Fruit fly (Drosophila melanogaster) whole organism, embryonic: ENCODE measurements around the gene Acf.

Source experiments
- Adf1 ChIP-seq: fragments of 200-800 bp; sonication (Bioruptor generic); IDR thresholded peaks from 2 replicates; pipeline ENCODE4 v1.3.6; 2022; ENCODE audit warnings: missing biosample characterization, missing genetic modification characterization
- Atf6 ChIP-seq: fragments of 200-800 bp; sonication (Bioruptor generic); IDR thresholded peaks from 2 replicates; pipeline ENCODE4 v1.3.6; 2022; ENCODE audit warnings: missing biosample characterization, missing genetic modification characterization
- BEAF-32 ChIP-seq: fragments of 200-800 bp; sonication (Bioruptor generic); optimal IDR thresholded peaks from 3 replicates; lab custom pipeline; 2017; ENCODE audit warnings: missing biosample characterization, missing genetic modification characterization, mild to moderate bottlenecking, moderate library complexity, missing genetic modification reagents
- CG10959 ChIP-seq: fragments of 200-800 bp; sonication (Bioruptor generic); IDR thresholded peaks from 2 replicates; pipeline ENCODE4 v1.3.6; 2022; ENCODE audit warnings: missing biosample characterization, missing genetic modification characterization
- CG11456 ChIP-seq: fragments of 200-800 bp; sonication (Bioruptor generic); IDR thresholded peaks from 3 replicates; pipeline ENCODE4 v1.3.6; 2022; ENCODE audit warnings: missing biosample characterization, missing genetic modification characterization
- CG11695 ChIP-seq: fragments of 200-800 bp; sonication (Bioruptor generic); IDR thresholded peaks from 3 replicates; pipeline ENCODE4 v1.3.6; 2022; ENCODE audit warnings: missing biosample characterization, missing genetic modification characterization
- CG16815 ChIP-seq: fragments of 200-800 bp; sonication (Bioruptor generic); optimal IDR thresholded peaks from 3 replicates; lab custom pipeline; 2017; ENCODE audit warnings: missing biosample characterization, mild to moderate bottlenecking, missing genetic modification characterization
- CG17186 ChIP-seq: fragments of 200-800 bp; sonication (Bioruptor generic); optimal IDR thresholded peaks from 3 replicates; lab custom pipeline; 2017; ENCODE audit warnings: missing biosample characterization, missing genetic modification reagents, missing genetic modification characterization
- CG2889 ChIP-seq: fragments of 200-800 bp; sonication (Bioruptor generic); IDR thresholded peaks from 3 replicates; pipeline ENCODE4 v1.3.6; 2022; ENCODE audit warnings: missing biosample characterization, missing genetic modification characterization
- CG3065 ChIP-seq: fragments of 200-800 bp; sonication (Bioruptor generic); optimal IDR thresholded peaks from 2 replicates; lab custom pipeline; 2016; ENCODE audit warnings: missing biosample characterization, missing genetic modification characterization
- CG3163 ChIP-seq: fragments of 200-800 bp; sonication (Bioruptor generic); optimal IDR thresholded peaks from 3 replicates; lab custom pipeline; 2016; ENCODE audit warnings: missing biosample characterization, missing genetic modification characterization
- CG34376 ChIP-seq: fragments of 200-800 bp; sonication (Bioruptor generic); optimal IDR thresholded peaks from 2 replicates; lab custom pipeline; 2018; ENCODE audit warnings: missing biosample characterization, mild to moderate bottlenecking, missing genetic modification characterization
- CG4404 ChIP-seq: fragments of 200-800 bp; sonication (Bioruptor generic); IDR thresholded peaks from 2 replicates; pipeline ENCODE4 v1.3.6; 2022; ENCODE audit warnings: missing biosample characterization, missing genetic modification characterization
- CG4730 ChIP-seq: fragments of 200-800 bp; sonication (Bioruptor generic); IDR thresholded peaks from 2 replicates; pipeline ENCODE4 v1.3.6; 2022; ENCODE audit warnings: missing biosample characterization, missing genetic modification characterization
- CG7928 ChIP-seq: fragments of 200-800 bp; sonication (Bioruptor generic); optimal IDR thresholded peaks from 2 replicates; lab custom pipeline; 2017; ENCODE audit warnings: missing biosample characterization, mild to moderate bottlenecking, missing genetic modification characterization
- CG8281 ChIP-seq: fragments of 200-800 bp; sonication (Bioruptor generic); optimal IDR thresholded peaks from 2 replicates; lab custom pipeline; 2018; ENCODE audit warnings: missing biosample characterization, mild to moderate bottlenecking, missing genetic modification characterization, moderate library complexity
- CG8290 ChIP-seq, 3 experiments: fragments of 200-800 bp; sonication (Bioruptor generic); optimal IDR thresholded peaks; 2 replicates each; lab custom pipeline; 2016 to 2019; ENCODE audit warnings: missing biosample characterization in 3 of 3, missing genetic modification characterization in 3 of 3, mild to moderate bottlenecking in 2 of 3, moderate library complexity in 1 of 3
- CHES-1-like ChIP-seq: fragments of 200-800 bp; sonication (Bioruptor generic); optimal IDR thresholded peaks from 2 replicates; lab custom pipeline; 2016; ENCODE audit warnings: missing biosample characterization, missing genetic modification characterization
- CoRest ChIP-seq: fragments of 200-800 bp; sonication (Bioruptor generic); optimal IDR thresholded peaks from 3 replicates; lab custom pipeline; 2018; ENCODE audit warnings: missing biosample characterization, mild to moderate bottlenecking, missing genetic modification characterization, moderate library complexity
- D19B ChIP-seq: fragments of 200-800 bp; sonication (Bioruptor generic); optimal IDR thresholded peaks from 2 replicates; lab custom pipeline; 2017; ENCODE audit warnings: missing biosample characterization, mild to moderate bottlenecking, missing genetic modification characterization
- Dip2 ChIP-seq: fragments of 200-800 bp; sonication (Bioruptor generic); IDR thresholded peaks from 2 replicates; pipeline ENCODE4 v1.3.6; 2022; ENCODE audit warnings: missing biosample characterization, missing genetic modification characterization
- Dp ChIP-seq: fragments of 200-800 bp; sonication (Bioruptor generic); optimal IDR thresholded peaks from 2 replicates; lab custom pipeline; 2018; ENCODE audit warnings: missing biosample characterization, mild to moderate bottlenecking, missing genetic modification characterization, moderate library complexity
- Kr ChIP-seq: fragments of 200-800 bp; sonication (Bioruptor generic); optimal IDR thresholded peaks from 2 replicates; lab custom pipeline; 2017; ENCODE audit warnings: missing biosample characterization, mild to moderate bottlenecking, missing genetic modification characterization
- MESR4 ChIP-seq: fragments of 200-800 bp; sonication (Bioruptor generic); optimal IDR thresholded peaks from 2 replicates; lab custom pipeline; 2018; ENCODE audit warnings: missing biosample characterization, mild to moderate bottlenecking, missing genetic modification characterization, moderate library complexity
- Mrtf ChIP-seq: fragments of 200-800 bp; sonication (Bioruptor generic); IDR thresholded peaks from 3 replicates; pipeline ENCODE4 v1.3.6; 2022; ENCODE audit warnings: missing biosample characterization, missing genetic modification characterization
- Myb ChIP-seq: fragments of 200-800 bp; sonication (Bioruptor generic); optimal IDR thresholded peaks from 2 replicates; lab custom pipeline; 2016; ENCODE audit warnings: missing biosample characterization, missing genetic modification characterization
- Nf-YA ChIP-seq: fragments of 200-800 bp; sonication (Bioruptor generic); IDR thresholded peaks from 2 replicates; pipeline ENCODE4 v1.3.6; 2022; ENCODE audit warnings: missing biosample characterization, missing genetic modification characterization
- Pdp1 ChIP-seq, 2 experiments: fragments of 200-800 bp; sonication (Bioruptor generic); optimal IDR thresholded peaks; 3 replicates each; lab custom pipeline; 2016; ENCODE audit warnings: missing biosample characterization in 2 of 2, missing genetic modification characterization in 2 of 2, mild to moderate bottlenecking in 1 of 2, moderate library complexity in 1 of 2
- Side ChIP-seq: fragments of 200-800 bp; sonication (Bioruptor generic); optimal IDR thresholded peaks from 2 replicates; lab custom pipeline; 2016; ENCODE audit warnings: missing biosample characterization, missing genetic modification characterization
- Sin3A ChIP-seq: fragments of >200 bp; optimal IDR thresholded peaks from 2 replicates; lab custom pipeline; 2018
- Ssrp ChIP-seq: fragments of 200-800 bp; sonication (Bioruptor generic); optimal IDR thresholded peaks from 2 replicates; lab custom pipeline; 2018; ENCODE audit warnings: missing biosample characterization, mild to moderate bottlenecking, missing genetic modification characterization, moderate library complexity
- Stat92E ChIP-seq, 3 experiments: fragments of >200 bp in 2 of 3; fragments of 200-800 bp in 1 of 3; sonication (Bioruptor generic) in 1 of 3; optimal IDR thresholded peaks; 2 replicates each; lab custom pipeline; 2017 to 2019; ENCODE audit warnings: missing biosample characterization in 3 of 3, missing genetic modification characterization in 3 of 3, mild to moderate bottlenecking in 1 of 3, moderate library complexity in 1 of 3
- ash1 ChIP-seq: fragments of 200-800 bp; sonication (Bioruptor generic); optimal IDR thresholded peaks from 2 replicates; lab custom pipeline; 2018; ENCODE audit warnings: missing biosample characterization, mild to moderate bottlenecking, missing genetic modification characterization
- az2 ChIP-seq: fragments of 200-800 bp; sonication (Bioruptor generic); optimal IDR thresholded peaks from 3 replicates; lab custom pipeline; 2016; ENCODE audit warnings: missing biosample characterization, missing genetic modification characterization
- bbx ChIP-seq: fragments of 200-800 bp; sonication (Bioruptor generic); IDR thresholded peaks from 2 replicates; pipeline ENCODE4 v1.3.6; 2022; ENCODE audit warnings: missing biosample characterization, missing genetic modification characterization; ENCODE audit not compliant: partially characterized antibody
- caup ChIP-seq: fragments of 200-800 bp; sonication (Bioruptor generic); optimal IDR thresholded peaks from 3 replicates; lab custom pipeline; 2017; ENCODE audit warnings: missing biosample characterization, mild to moderate bottlenecking, missing genetic modification characterization, moderate library complexity; ENCODE audit not compliant: severe bottlenecking
- chinmo ChIP-seq: fragments of 200-800 bp; sonication (Bioruptor generic); IDR thresholded peaks from 4 replicates; pipeline ENCODE4 v1.3.6; 2022; ENCODE audit warnings: missing biosample characterization, missing genetic modification characterization; ENCODE audit not compliant: partially characterized antibody
- esg ChIP-seq: fragments of 200-800 bp; sonication (Bioruptor generic); conservative IDR thresholded peaks from 2 replicates; pipeline ENCODE4 v1.3.6; 2022; ENCODE audit warnings: missing biosample characterization, missing genetic modification characterization
- hb ChIP-seq: fragments of 200-800 bp; sonication (Bioruptor generic); IDR thresholded peaks from 3 replicates; pipeline ENCODE4 v1.3.6; 2022; ENCODE audit warnings: missing biosample characterization, missing genetic modification characterization; ENCODE audit not compliant: partially characterized antibody
- jumu ChIP-seq: fragments of 200-800 bp; sonication (Bioruptor generic); optimal IDR thresholded peaks from 3 replicates; lab custom pipeline; 2016; ENCODE audit warnings: missing biosample characterization, missing genetic modification characterization
- kay ChIP-seq: fragments of 200-800 bp; sonication (Bioruptor generic); optimal IDR thresholded peaks from 2 replicates; lab custom pipeline; 2016; ENCODE audit warnings: missing biosample characterization, missing genetic modification characterization
- maf-S ChIP-seq: fragments of 200-800 bp; sonication (Bioruptor generic); optimal IDR thresholded peaks from 2 replicates; lab custom pipeline; 2016; ENCODE audit warnings: missing biosample characterization, missing genetic modification characterization
- pfk ChIP-seq: fragments of 200-800 bp; sonication (Bioruptor generic); optimal IDR thresholded peaks from 2 replicates; lab custom pipeline; 2018; ENCODE audit warnings: missing biosample characterization, mild to moderate bottlenecking, missing genetic modification characterization, moderate library complexity
- salm ChIP-seq: fragments of 200-800 bp; sonication (Bioruptor generic); optimal IDR thresholded peaks from 2 replicates; lab custom pipeline; 2018; ENCODE audit warnings: missing biosample characterization, mild to moderate bottlenecking, missing genetic modification characterization
- sr ChIP-seq: fragments of 200-800 bp; sonication (Bioruptor generic); IDR thresholded peaks from 3 replicates; pipeline ENCODE4 v1.3.6; 2022; ENCODE audit warnings: missing biosample characterization, missing genetic modification characterization
- trem ChIP-seq: fragments of 200-800 bp; optimal IDR thresholded peaks from 3 replicates; lab custom pipeline; 2019; ENCODE audit warnings: missing biosample characterization, mild to moderate bottlenecking, missing genetic modification characterization, moderate library complexity
- unc-4 ChIP-seq: fragments of 200-800 bp; sonication (Bioruptor generic); IDR thresholded peaks from 2 replicates; pipeline ENCODE4 v1.3.6; 2022; ENCODE audit warnings: missing biosample characterization, missing genetic modification characterization; ENCODE audit not compliant: partially characterized antibody
- usp ChIP-seq: fragments of >200 bp; optimal IDR thresholded peaks from 2 replicates; lab custom pipeline; 2017; ENCODE audit warnings: missing biosample characterization, missing genetic modification characterization
- vfl ChIP-seq: fragments of 200-800 bp; sonication (Bioruptor generic); optimal IDR thresholded peaks from 2 replicates; lab custom pipeline; 2016; ENCODE audit warnings: missing biosample characterization, missing genetic modification characterization
- wek ChIP-seq: fragments of 200-800 bp; sonication (Bioruptor generic); optimal IDR thresholded peaks from 3 replicates; lab custom pipeline; 2018; ENCODE audit warnings: missing biosample characterization, mild to moderate bottlenecking, missing genetic modification characterization, moderate library complexity
- zfh2 ChIP-seq: fragments of 200-800 bp; sonication (Bioruptor generic); optimal IDR thresholded peaks from 2 replicates; lab custom pipeline; 2016; ENCODE audit warnings: missing biosample characterization, missing genetic modification characterization

The Acf gene

dm6 chr3R:31810073-31810530, 16.3 kb downstream of the Acf start, which contains the start of gene Rift (continued):
- no peak for TF ChIP-seq sr (GFP tag; lab: Robert Waterston, UW)
- TF ChIP-seq Mrtf (GFP tag; lab: Robert Waterston, UW), result no peak
- TF ChIP-seq bbx (GFP tag; lab: Robert Waterston, UW), result no peak
- TF ChIP-seq CG3163 (GFP tag; lab: Kevin White, UChicago), result peak; percentile 96
- TF ChIP-seq CG8281, result no peak
- TF ChIP-seq usp, result no peak
- TF ChIP-seq Adf1 (GFP tag; lab: Robert Waterston, UW), result no peak
- no peak for TF ChIP-seq Side (GFP tag; lab: Kevin White, UChicago)
- no peak for TF ChIP-seq vfl
- peak; percentile 18 for TF ChIP-seq zfh2 (GFP tag; lab: Kevin White, UChicago)
- TF ChIP-seq Dip2 (GFP tag; lab: Robert Waterston, UW), result no peak
- no peak for TF ChIP-seq CoRest
- TF ChIP-seq Nf-YA (GFP tag; lab: Robert Waterston, UW), result no peak
- peak; percentile 49; the same call in 1 of the 2 replicates for TF ChIP-seq unc-4 (GFP tag; lab: Robert Waterston, UW)
- TF ChIP-seq Kr, result no peak
- TF ChIP-seq CHES-1-like, result peak; percentile 8
- TF ChIP-seq Ssrp, result peak; percentile 15
- TF ChIP-seq CG3065 (GFP tag; lab: Kevin White, UChicago), result no peak
- TF ChIP-seq pfk (GFP tag; lab: Kevin White, UChicago), result no peak
- no peak for TF ChIP-seq ash1 (GFP tag; lab: Kevin White, UChicago)
- TF ChIP-seq CG10959 (GFP tag; lab: Robert Waterston, UW), result no peak
- peak; percentile 60 for TF ChIP-seq Atf6 (GFP tag; lab: Robert Waterston, UW)
- no peak for TF ChIP-seq kay (GFP tag; lab: Kevin White, UChicago)
- TF ChIP-seq D19B, result no peak
- TF ChIP-seq trem (tag; lab: Kevin White, UChicago), result no peak
- no peak for TF ChIP-seq CG4730 (GFP tag; lab: Robert Waterston, UW)
- TF ChIP-seq caup (GFP tag; lab: Kevin White, UChicago), result peak; percentile 42
- TF ChIP-seq jumu, result no peak
- no peak for TF ChIP-seq Dp (GFP tag; lab: Kevin White, UChicago)
- peak; percentile 59; the same call in 2 of the 3 replicates for TF ChIP-seq CG11695 (GFP tag; lab: Robert Waterston, UW)
- TF ChIP-seq Sin3A (lab: Kevin White, UChicago), result no peak
- no peak for TF ChIP-seq Stat92E (GFP tag; optimal IDR thresholded peaks at IDR 0.05; lab: Kevin White, UChicago)
- no peak for TF ChIP-seq Myb (GFP tag; lab: Kevin White, UChicago)
- TF ChIP-seq maf-S (GFP tag; lab: Kevin White, UChicago), result no peak
- no peak for TF ChIP-seq hb (GFP tag; lab: Robert Waterston, UW)
- peak; percentile 60; the same call in 1 of the 4 replicates for TF ChIP-seq chinmo
- TF ChIP-seq CG7928 (GFP tag; lab: Kevin White, UChicago), result no peak
- TF ChIP-seq CG16815 (GFP tag; lab: Kevin White, UChicago), result no peak
- no peak for TF ChIP-seq CG34376 (GFP tag; lab: Kevin White, UChicago)
- TF ChIP-seq CG4404, result no peak
- no peak for TF ChIP-seq BEAF-32
- TF ChIP-seq CG17186 (GFP tag; lab: Kevin White, UChicago), result no peak
- no peak for TF ChIP-seq CG11456 (GFP tag; lab: Robert Waterston, UW)
- TF ChIP-seq wek, result no peak
- TF ChIP-seq CG8290 (GFP tag; optimal IDR thresholded peaks at IDR 0.05; lab: Kevin White, UChicago), result no peak
- peak in 1 of 2 experiments; percentile 56 for TF ChIP-seq CG8290 (tag; optimal IDR thresholded peaks at IDR 0.05; lab: Kevin White, UChicago)
- TF ChIP-seq az2, result no peak
- no peak for TF ChIP-seq esg (GFP tag; lab: Robert Waterston, UW)
- TF ChIP-seq MESR4, result peak; percentile 40
- no peak for TF ChIP-seq salm
- TF ChIP-seq Pdp1 (GFP tag; optimal IDR thresholded peaks at IDR 0.05; lab: Kevin White, UChicago), result peak; percentile 4 to 26
- TF ChIP-seq CG2889 (GFP tag; lab: Robert Waterston, UW), result no peak
